Worm (Caenorhabditis elegans) whole organism, L4/young adult: Measurements from ENCODE around the gene nmgp-1.

Source experiments
- W03F9.2 ChIP-seq: fragments of 150-350 bp; optimal IDR thresholded peaks from 2 replicates; lab custom pipeline; 2014; ENCODE audit warnings: missing biosample characterization, missing genetic modification characterization
- dao-5 ChIP-seq: sonication (generic microtip); optimal IDR thresholded peaks from 2 replicates; lab custom pipeline; 2016; ENCODE audit warnings: missing genotype, missing genetic modification characterization, moderate library complexity, missing compliant biosample characterization
- him-1 ChIP-seq: sonication (generic microtip); optimal IDR thresholded peaks from 2 replicates; lab custom pipeline; 2016; ENCODE audit warnings: missing genotype, missing genetic modification reagents, missing genetic modification characterization, missing compliant biosample characterization

The nmgp-1 gene

ce11 chrII:6281903-6282302 lies 21.2 kb downstream of the nmgp-1 start:
- no peak for TF ChIP-seq him-1 (tag; lab: Kevin White, UChicago)
- TF ChIP-seq dao-5 (tag; lab: Kevin White, UChicago), result no peak

ce11 chrII:6283074-6283473 lies 22.4 kb downstream of the nmgp-1 start, which contains the start of gene F13H8.1:
Gene F13H8.1 (plus strand): TSS chrII:6283384.
- no peak for TF ChIP-seq him-1 (tag; lab: Kevin White, UChicago)
- no peak for TF ChIP-seq W03F9.2 (tag; lab: Kevin White, UChicago)
- no peak for TF ChIP-seq dao-5 (tag; lab: Kevin White, UChicago)

- TF ChIP-seq dao-5 (tag; lab: Kevin White, UChicago) (no peak), W03F9.2 (tag; lab: Kevin White, UChicago) (no peak), him-1 (tag; lab: Kevin White, UChicago) (no peak)
These were observed 26.2 kb downstream of the nmgp-1 start, which contains the start of gene F13H8.6 for ce11 chrII:6286865-6287264. Gene F13H8.6 (minus strand): TSS chrII:6286965.

- TF ChIP-seq dao-5 (tag; lab: Kevin White, UChicago), result no peak
- no peak for TF ChIP-seq him-1 (tag; lab: Kevin White, UChicago)
- no peak for TF ChIP-seq W03F9.2 (tag; lab: Kevin White, UChicago)
These were observed 27.4 kb downstream of the nmgp-1 start for ce11 chrII:6288104-6288503.

ce11 chrII:6290047-6290582 lies 29.5 kb downstream of the nmgp-1 start, which contains the start of gene upb-1:
Gene upb-1 (minus strand): TSS chrII:6290097.
- TF ChIP-seq W03F9.2 (tag; lab: Kevin White, UChicago), result no peak
- no peak for TF ChIP-seq dao-5 (tag; lab: Kevin White, UChicago)
- no peak for TF ChIP-seq him-1 (tag; lab: Kevin White, UChicago)

- TF ChIP-seq him-1 (tag; lab: Kevin White, UChicago), result no peak
- TF ChIP-seq dao-5 (tag; lab: Kevin White, UChicago), result no peak
- TF ChIP-seq W03F9.2 (tag; lab: Kevin White, UChicago), result no peak
These were observed 31.9 kb downstream of the nmgp-1 start, which contains the start of gene nyn-3 for ce11 chrII:6292527-6292926. Gene nyn-3 (minus strand): TSS chrII:6292627.

ce11 chrII:6294261-6294660 lies 33.6 kb downstream of the nmgp-1 start, which contains the start of gene mps-1:
Gene mps-1 (minus strand): TSS chrII:6294361.
- TF ChIP-seq W03F9.2 (tag; lab: Kevin White, UChicago), result no peak
- no peak for TF ChIP-seq him-1 (tag; lab: Kevin White, UChicago)
- TF ChIP-seq dao-5 (tag; lab: Kevin White, UChicago), result no peak

- TF ChIP-seq dao-5 (tag; lab: Kevin White, UChicago) (no peak), him-1 (tag; lab: Kevin White, UChicago) (no peak), W03F9.2 (tag; lab: Kevin White, UChicago) (no peak)
These were observed 42.6 kb downstream of the nmgp-1 start, which contains the start of gene C29F5.1 for ce11 chrII:6303209-6303740. Gene C29F5.1 (plus strand): TSS chrII:6303525.

ce11 chrII:6306125-6306524 lies 45.5 kb downstream of the nmgp-1 start, which contains the start of gene C29F5.8:
Gene C29F5.8 (plus strand): TSS chrII:6306425.
- TF ChIP-seq dao-5 (tag; lab: Kevin White, UChicago) (no peak), him-1 (tag; lab: Kevin White, UChicago) (no peak), W03F9.2 (tag; lab: Kevin White, UChicago) (no peak)

- TF ChIP-seq him-1 (tag; lab: Kevin White, UChicago) (no peak), dao-5 (tag; lab: Kevin White, UChicago) (no peak), W03F9.2 (tag; lab: Kevin White, UChicago) (no peak)
These were observed 48.5 kb downstream of the nmgp-1 start, which contains the start of gene glb-10 for ce11 chrII:6309198-6309597. Gene glb-10 (minus strand): TSS chrII:6309298.

ce11 chrII:6311459-6311858 lies 50.8 kb downstream of the nmgp-1 start:
- no peak for TF ChIP-seq him-1 (tag; lab: Kevin White, UChicago)
- TF ChIP-seq dao-5 (tag; lab: Kevin White, UChicago), result no peak
- no peak for TF ChIP-seq W03F9.2 (tag; lab: Kevin White, UChicago)

ce11 chrII:6311888-6312287 lies 51.2 kb downstream of the nmgp-1 start:
- no peak for TF ChIP-seq him-1 (tag; lab: Kevin White, UChicago)
- TF ChIP-seq W03F9.2 (tag; lab: Kevin White, UChicago), result no peak
- TF ChIP-seq dao-5 (tag; lab: Kevin White, UChicago), result no peak
